Worm (Caenorhabditis elegans) whole organism, L4 larva: ENCODE data around the gene gadr-3.
A peak's percentile ranks its signal among the peaks of the same experiment; 100 is the strongest.

Experiments used
- D1046.2 ChIP-seq: fragments of 200-800 bp; sonication (Bioruptor generic); IDR thresholded peaks from 2 replicates; pipeline ENCODE4 v1.3.6; 2022; ENCODE audit warnings: missing genetic modification characterization, missing compliant biosample characterization
- R02D3.7 ChIP-seq: fragments of 150-350 bp; sonication (generic microtip); optimal IDR thresholded peaks from 3 replicates; lab custom pipeline; 2014; ENCODE audit warnings: missing biosample characterization, missing genetic modification characterization
- T20F7.1 ChIP-seq: fragments of 200-800 bp; sonication (Bioruptor generic); optimal IDR thresholded peaks from 2 replicates; lab custom pipeline; 2018; ENCODE audit warnings: mild to moderate bottlenecking, missing genetic modification characterization, missing compliant biosample characterization
- T26A8.4 ChIP-seq: fragments of 200-800 bp; sonication (Bioruptor generic); IDR thresholded peaks from 2 replicates; pipeline ENCODE4 v1.3.6; 2022; ENCODE audit warnings: missing genetic modification characterization, missing compliant biosample characterization
- Y5F2A.4 ChIP-seq: fragments of 200-800 bp; sonication (Bioruptor generic); optimal IDR thresholded peaks from 2 replicates; lab custom pipeline; 2018; ENCODE audit warnings: mild to moderate bottlenecking, missing genetic modification characterization, missing compliant biosample characterization
- ZK337.2 ChIP-seq: fragments of 200-800 bp; sonication (Bioruptor generic); IDR thresholded peaks from 2 replicates; pipeline ENCODE4 v1.3.6; 2022; ENCODE audit warnings: missing genetic modification reagents, missing genetic modification characterization, missing compliant biosample characterization
- aha-1 ChIP-seq: fragments of 150-350 bp; peaks from one replicate; lab custom pipeline; 2014; ENCODE audit warnings: missing biosample characterization, missing genetic modification characterization
- ama-1 ChIP-seq: fragments of 150-350 bp; optimal IDR thresholded peaks from 2 replicates; lab custom pipeline; 2014; ENCODE audit warnings: inconsistent platforms, mixed read lengths
- attf-4 ChIP-seq: sonication (generic microtip); optimal IDR thresholded peaks from 3 replicates; lab custom pipeline; 2017; ENCODE audit warnings: missing biosample characterization, missing genetic modification characterization
- ceh-20 ChIP-seq: fragments of 200-800 bp; sonication (Bioruptor generic); IDR thresholded peaks from 2 replicates; pipeline ENCODE4 v1.3.6; 2022; ENCODE audit warnings: missing genetic modification reagents, missing genetic modification characterization, missing compliant biosample characterization
- ceh-32 ChIP-seq: sonication (generic microtip); optimal IDR thresholded peaks from 2 replicates; lab custom pipeline; 2016; ENCODE audit warnings: mild to moderate bottlenecking, missing genetic modification characterization, missing compliant biosample characterization; ENCODE audit not compliant: poor library complexity
- ceh-44 ChIP-seq: fragments of 200-800 bp; sonication (Bioruptor generic); IDR thresholded peaks from 2 replicates; pipeline ENCODE4 v1.3.6; 2022; ENCODE audit warnings: missing genetic modification reagents, missing genetic modification characterization, missing compliant biosample characterization
- ces-1 ChIP-seq: fragments of 150-350 bp; sonication (generic microtip); optimal IDR thresholded peaks from 4 replicates; lab custom pipeline; 2014; ENCODE audit warnings: missing biosample characterization, missing genetic modification reagents, missing genetic modification characterization
- ctbp-1 ChIP-seq: fragments of 200-800 bp; sonication (Bioruptor generic); IDR thresholded peaks from 2 replicates; pipeline ENCODE4 v1.3.6; 2022; ENCODE audit warnings: missing genetic modification reagents, missing genetic modification characterization, missing compliant biosample characterization
- daf-12 ChIP-seq: fragments of 150-350 bp; optimal IDR thresholded peaks from 2 replicates; lab custom pipeline; 2014; ENCODE audit warnings: missing biosample characterization, missing genetic modification reagents, missing genetic modification characterization
- daf-19 ChIP-seq: fragments of 200-800 bp; sonication (Bioruptor generic); conservative IDR thresholded peaks from 2 replicates; pipeline ENCODE4 v1.3.6; 2022; ENCODE audit warnings: missing genetic modification characterization, missing compliant biosample characterization
- dpl-1 ChIP-seq: fragments of 150-350 bp; optimal IDR thresholded peaks from 2 replicates; lab custom pipeline; 2014; ENCODE audit warnings: missing biosample characterization, missing genetic modification reagents, missing genetic modification characterization
- duxl-1 ChIP-seq: sonication (generic microtip); optimal IDR thresholded peaks from 2 replicates; lab custom pipeline; 2016; ENCODE audit warnings: mild to moderate bottlenecking, missing genetic modification characterization, moderate library complexity, missing compliant biosample characterization; ENCODE audit not compliant: poor library complexity
- fkh-10 ChIP-seq: fragments of 150-350 bp; optimal IDR thresholded peaks from 2 replicates; lab custom pipeline; 2014; ENCODE audit warnings: missing biosample characterization, missing genetic modification reagents, missing genetic modification characterization
- hlh-11 ChIP-seq: fragments of 200-800 bp; sonication (Bioruptor generic); optimal IDR thresholded peaks from 2 replicates; lab custom pipeline; 2018; ENCODE audit warnings: mild to moderate bottlenecking, missing genetic modification characterization, missing compliant biosample characterization
- jun-1 ChIP-seq: fragments of 150-350 bp; optimal IDR thresholded peaks from 2 replicates; lab custom pipeline; 2014; ENCODE audit warnings: missing biosample characterization, missing genetic modification reagents, missing genetic modification characterization
- lin-1 ChIP-seq: fragments of 200-800 bp; sonication (Bioruptor generic); IDR thresholded peaks from 2 replicates; pipeline ENCODE4 v1.3.6; 2022; ENCODE audit warnings: missing genetic modification reagents, missing genetic modification characterization, missing compliant biosample characterization
- lin-15B ChIP-seq: fragments of 150-350 bp; sonication (generic microtip); optimal IDR thresholded peaks from 3 replicates; lab custom pipeline; 2014; ENCODE audit warnings: missing biosample characterization, missing genetic modification characterization
- lin-29 ChIP-seq: fragments of 200-800 bp; sonication (Bioruptor generic); IDR thresholded peaks from 2 replicates; pipeline ENCODE4 v1.3.6; 2022; ENCODE audit warnings: missing genetic modification reagents, missing genetic modification characterization, missing compliant biosample characterization
- madf-9 ChIP-seq: fragments of 200-800 bp; sonication (Bioruptor generic); conservative IDR thresholded peaks from 2 replicates; pipeline ENCODE4 v1.3.6; 2022; ENCODE audit warnings: missing genetic modification reagents, missing genetic modification characterization, missing compliant biosample characterization
- mep-1 ChIP-seq: fragments of 150-350 bp; sonication (generic microtip); optimal IDR thresholded peaks from 3 replicates; lab custom pipeline; 2014; ENCODE audit warnings: missing biosample characterization, missing genetic modification characterization
- nhr-6 ChIP-seq: fragments of 150-350 bp; optimal IDR thresholded peaks from 2 replicates; lab custom pipeline; 2014; ENCODE audit warnings: missing biosample characterization, missing genetic modification characterization
- pha-4 ChIP-seq, 2 experiments: fragments of 150-350 bp in 1 of 2; fragments of 200-800 bp in 1 of 2; sonication (Bioruptor generic) in 1 of 2; IDR thresholded peaks in 1 of 2; optimal IDR thresholded peaks in 1 of 2; 2 replicates each; pipeline versions ENCODE4 v1.3.6 to Lab custom; 2014 to 2022; ENCODE audit warnings: missing genetic modification characterization in 2 of 2, missing genetic modification reagents in 2 of 2, missing biosample characterization in 1 of 2, missing compliant biosample characterization in 1 of 2
- php-3 ChIP-seq: fragments of 200-800 bp; sonication (Bioruptor generic); IDR thresholded peaks from 2 replicates; pipeline ENCODE4 v1.3.6; 2022; ENCODE audit warnings: missing genetic modification reagents, missing genetic modification characterization, missing compliant biosample characterization
- rbr-2 ChIP-seq: sonication (generic microtip); optimal IDR thresholded peaks from 2 replicates; lab custom pipeline; 2016; ENCODE audit warnings: missing genotype, missing genetic modification characterization, missing compliant biosample characterization
- skn-1 ChIP-seq: fragments of 150-350 bp; optimal IDR thresholded peaks from 2 replicates; lab custom pipeline; 2014; ENCODE audit warnings: missing biosample characterization, missing genetic modification characterization
- snpc-4 ChIP-seq: fragments of 150-350 bp; optimal IDR thresholded peaks from 2 replicates; lab custom pipeline; 2014; ENCODE audit warnings: missing biosample characterization, missing genetic modification characterization
- spr-1 ChIP-seq: sonication (generic microtip); optimal IDR thresholded peaks from 2 replicates; lab custom pipeline; 2016; ENCODE audit warnings: mild to moderate bottlenecking, missing genetic modification characterization, missing compliant biosample characterization
- spr-3 ChIP-seq: fragments of 200-800 bp; sonication (Bioruptor generic); optimal IDR thresholded peaks from 2 replicates; lab custom pipeline; 2018; ENCODE audit warnings: mild to moderate bottlenecking, missing genetic modification characterization, missing compliant biosample characterization
- unc-39 ChIP-seq: sonication (generic microtip); optimal IDR thresholded peaks from 2 replicates; lab custom pipeline; 2017; ENCODE audit warnings: missing biosample characterization, missing genetic modification characterization
- unc-62 ChIP-seq, 3 experiments: fragments of 150-350 bp in 1 of 3; sonication (generic microtip); optimal IDR thresholded peaks in 2 of 3; peaks in 1 of 3; 1 replicate in 1 of 3; 2 replicates in 2 of 3; lab custom pipeline; 2014 to 2017; ENCODE audit warnings: missing biosample characterization in 3 of 3, missing genetic modification characterization in 3 of 3, missing genetic modification reagents in 3 of 3, missing genotype in 1 of 3
- vab-7 ChIP-seq: fragments of 200-800 bp; sonication (Bioruptor generic); IDR thresholded peaks from 2 replicates; pipeline ENCODE4 v1.3.6; 2022; ENCODE audit warnings: missing genetic modification reagents, missing genetic modification characterization, missing compliant biosample characterization
- zag-1 ChIP-seq: fragments of 150-350 bp; optimal IDR thresholded peaks from 2 replicates; lab custom pipeline; 2014; ENCODE audit warnings: missing biosample characterization, missing genetic modification characterization
- ztf-7 ChIP-seq: fragments of 150-350 bp; optimal IDR thresholded peaks from 2 replicates; lab custom pipeline; 2014; ENCODE audit warnings: missing biosample characterization, missing genetic modification characterization

Gene gadr-3

DNA sequence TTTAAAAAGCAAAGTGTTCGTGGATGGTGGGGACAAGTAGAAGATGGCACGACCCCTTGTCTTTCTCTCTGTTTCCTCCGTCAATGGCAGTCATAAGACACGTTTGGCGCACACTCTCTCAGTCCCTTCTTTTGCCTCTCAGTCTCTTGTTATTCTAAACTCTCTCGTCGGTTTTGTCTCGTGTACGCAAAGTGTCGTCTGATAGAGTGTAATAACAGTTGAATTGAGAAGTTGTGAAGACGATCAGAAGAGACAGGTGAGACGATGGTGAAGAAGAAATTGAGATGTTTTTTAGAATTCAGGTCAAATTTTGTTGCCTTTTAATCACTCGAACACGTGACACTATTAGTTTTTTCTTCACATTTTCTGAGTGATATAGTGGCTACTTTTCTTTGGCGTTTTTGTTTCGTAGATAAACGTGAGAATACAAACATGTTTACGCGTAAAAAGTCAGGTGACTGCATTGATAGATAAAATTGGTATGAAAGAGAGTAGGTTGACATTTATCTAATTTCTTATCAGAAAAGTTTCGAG is 17.4 kb upstream of the gadr-3 start, which contains the start of gene F47D12.9 (continued):
- TF ChIP-seq daf-19 (GFP tag; lab: Robert Waterston, UW) (no peak), ama-1 (peak; percentile 51), R02D3.7 (tag; lab: Kevin White, UChicago) (no peak), D1046.2 (GFP tag; lab: Robert Waterston, UW) (no peak), lin-29 (GFP tag; lab: Robert Waterston, UW) (no peak), Y5F2A.4 (GFP tag; lab: Kevin White, UChicago) (no peak), dpl-1 (GFP tag; lab: Kevin White, UChicago) (peak; percentile 51), ceh-44 (GFP tag; lab: Robert Waterston, UW) (no peak), hlh-11 (peak; percentile 90), madf-9 (no peak), lin-1 (GFP tag; lab: Robert Waterston, UW) (no peak), T20F7.1 (GFP tag; lab: Kevin White, UChicago) (peak; percentile 33), lin-15B (no peak), spr-1 (tag; lab: Kevin White, UChicago) (no peak), aha-1 (tag; lab: Kevin White, UChicago) (no peak), ces-1 (GFP tag; lab: Kevin White, UChicago) (no peak), spr-3 (GFP tag; lab: Kevin White, UChicago) (no peak), daf-12 (tag; lab: Kevin White, UChicago) (no peak), fkh-10 (GFP tag; lab: Kevin White, UChicago) (no peak), mep-1 (tag; lab: Kevin White, UChicago) (peak; percentile 81), snpc-4 (no peak), nhr-6 (tag; lab: Kevin White, UChicago) (peak; percentile 89), ztf-7 (tag; lab: Kevin White, UChicago) (peak; percentile 4), duxl-1 (tag; lab: Kevin White, UChicago) (no peak), ceh-32 (tag; lab: Kevin White, UChicago) (no peak), zag-1 (no peak), vab-7 (GFP tag; lab: Robert Waterston, UW) (no peak), php-3 (GFP tag; lab: Robert Waterston, UW) (peak; percentile 82), ctbp-1 (no peak)

- TF ChIP-seq skn-1 (tag; lab: Kevin White, UChicago) (no peak), daf-12 (tag; lab: Kevin White, UChicago) (no peak), ama-1 (peak; percentile 5), ZK337.2 (GFP tag; lab: Robert Waterston, UW) (no peak), aha-1 (tag; lab: Kevin White, UChicago) (peak; percentile 98), php-3 (GFP tag; lab: Robert Waterston, UW) (no peak)
Observed at ce11 chrIII:6300297-6300696, 14.5 kb upstream of the gadr-3 start.

DNA sequence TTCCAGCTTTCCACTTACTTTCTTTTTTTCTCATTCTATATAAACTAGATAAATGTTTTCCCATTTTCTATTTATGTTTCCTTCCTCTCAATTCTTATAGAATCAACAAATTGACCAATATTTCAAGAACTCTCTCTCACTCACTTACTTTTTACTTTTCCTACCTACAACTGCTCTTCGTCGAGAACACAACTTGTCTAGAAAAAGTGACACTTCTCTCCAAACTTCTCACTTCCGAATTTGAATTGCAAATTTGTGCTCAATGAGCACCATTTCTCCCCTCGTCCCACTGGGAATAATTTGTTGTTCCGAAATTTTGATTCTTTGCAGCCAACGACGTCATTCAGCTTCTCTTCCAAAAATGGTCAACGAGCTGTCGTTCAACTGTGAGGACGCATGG is 12.3 kb upstream of the gadr-3 start, which contains the start of gene F47D12.3:
Gene F47D12.3, plus strand, starts transcription at position 331 of the 400 bp plus-strand sequence.
- no peak for TF ChIP-seq lin-1 (GFP tag; lab: Robert Waterston, UW)
- TF ChIP-seq T26A8.4: no peak
- TF ChIP-seq jun-1 (tag; lab: Kevin White, UChicago): no peak
- peak in 1 of 2 experiments; percentile 97 for TF ChIP-seq unc-62 (GFP tag; optimal IDR thresholded peaks at IDR 0.05 in 1 of 2; lab: Kevin White, UChicago)
- no peak for TF ChIP-seq unc-62 (tag; optimal IDR thresholded peaks at IDR 0.05; lab: Kevin White, UChicago)
- TF ChIP-seq attf-4: no peak
- TF ChIP-seq rbr-2 (tag; lab: Kevin White, UChicago): no peak
- TF ChIP-seq lin-29 (GFP tag; lab: Robert Waterston, UW): no peak
- no peak for TF ChIP-seq unc-39 (tag; lab: Kevin White, UChicago)
- peak; percentile 18; the same call in 1 of the 2 replicates for TF ChIP-seq ceh-20 (GFP tag; lab: Robert Waterston, UW)
- TF ChIP-seq pha-4 (GFP tag; IDR thresholded peaks at IDR 0.05; lab: Robert Waterston, UW): no peak
- no peak for TF ChIP-seq pha-4 (tag; optimal IDR thresholded peaks at IDR 0.05; lab: Kevin White, UChicago)
